Worm (Caenorhabditis elegans): Measurements from ENCODE around the gene nstp-6.

DNA sequence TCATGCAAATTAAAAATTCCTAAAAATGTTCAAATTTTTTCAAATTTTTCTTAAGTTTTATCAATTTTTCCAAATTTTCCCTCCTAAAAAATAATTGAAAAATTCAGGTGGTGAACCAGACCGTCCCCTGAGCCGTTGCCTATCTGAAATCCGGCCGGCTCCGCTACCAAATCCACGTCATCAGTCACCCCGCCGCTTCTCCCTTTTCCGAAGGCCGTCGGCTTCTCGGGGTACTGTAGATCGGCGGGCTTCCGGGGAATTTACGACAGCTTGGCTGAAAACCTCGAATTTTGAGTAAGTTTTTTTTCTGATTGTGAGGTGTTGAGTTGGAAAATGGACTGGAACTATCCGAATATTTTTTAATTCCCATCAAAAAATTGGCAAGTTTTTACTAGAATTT is 23.2 kb upstream of the nstp-6 start:
- TF ChIP-seq nhr-12 (tag; optimal IDR thresholded peaks at IDR 0.05): no peak
- TF ChIP-seq nhr-25 (tag; optimal IDR thresholded peaks at IDR 0.05): no peak
- no peak for TF ChIP-seq ZK546.5 (tag; optimal IDR thresholded peaks at IDR 0.05)

Data from whole organism, L3 larva.